Worm (Caenorhabditis elegans): ENCODE results near the gene ZK632.9.

ce11 chrIII:9813146-9813545 is 12.1 kb downstream of the ZK632.9 start, which contains the start of gene ZK632.14:
- TF ChIP-seq sea-2 (GFP tag; IDR thresholded peaks at IDR 0.05) (no peak), lin-35 (GFP tag; optimal IDR thresholded peaks at IDR 0.05) (no peak), ets-4 (GFP tag; optimal IDR thresholded peaks at IDR 0.05) (no peak), ztf-6 (GFP tag; IDR thresholded peaks at IDR 0.05) (no peak), dpl-1 (GFP tag; optimal IDR thresholded peaks at IDR 0.05) (no peak), B0035.1 (tag; optimal IDR thresholded peaks at IDR 0.05) (no peak), ama-1 (optimal IDR thresholded peaks at IDR 0.05) (no peak), ama-1 (GFP tag; optimal IDR thresholded peaks at IDR 0.05) (no peak), athp-1 (tag; optimal IDR thresholded peaks at IDR 0.05) (no peak), Y67H2A.10 (GFP tag; conservative IDR thresholded peaks at IDR 0.05) (no peak), egl-18 (GFP tag; IDR thresholded peaks at IDR 0.05) (no peak), F23B12.7 (tag; optimal IDR thresholded peaks at IDR 0.05; ENCODE audit: insufficient read depth) (no peak), ztf-22 (GFP tag; optimal IDR thresholded peaks at IDR 0.05) (no peak)

Data from whole organism, young adult.